Worm (Caenorhabditis elegans): Measurements from ENCODE around the gene cnx-1.

Gene cnx-1

ce11 chrIII:9766175-9766574 is 50.8 kb downstream of the cnx-1 start, which contains the start of gene cbp-1 (continued):
- TF ChIP-seq ama-1 (optimal IDR thresholded peaks at IDR 0.05) (peak; percentile 72), unc-86 (tag; optimal IDR thresholded peaks at IDR 0.05) (no peak), ceh-88 (GFP tag; IDR thresholded peaks at IDR 0.05) (no peak; the same call in 1 of the 2 replicates), egl-27 (tag; optimal IDR thresholded peaks at IDR 0.05) (no peak), fos-1 (tag; optimal IDR thresholded peaks at IDR 0.05) (peak; percentile 8), C34B4.2 (tag; optimal IDR thresholded peaks at IDR 0.05) (no peak), sox-4 (tag; optimal IDR thresholded peaks at IDR 0.05) (no peak), nhr-20 (tag; optimal IDR thresholded peaks at IDR 0.05) (peak; percentile 36), mab-9 (GFP tag; IDR thresholded peaks at IDR 0.05) (no peak), F16B12.6 (tag; optimal IDR thresholded peaks at IDR 0.05) (no peak), egl-13 (tag; optimal IDR thresholded peaks at IDR 0.05) (no peak), hlh-4 (tag; optimal IDR thresholded peaks at IDR 0.05) (no peak), snpc-4 (tag; optimal IDR thresholded peaks at IDR 0.05) (peak; percentile 33), nhr-76 (tag; optimal IDR thresholded peaks at IDR 0.05) (no peak), lin-35 (GFP tag; optimal IDR thresholded peaks at IDR 0.05) (peak; percentile 14 to 26), ets-5 (GFP tag; IDR thresholded peaks at IDR 0.05) (no peak), pqm-1 (tag; optimal IDR thresholded peaks at IDR 0.05) (no peak), ceh-63 (GFP tag; optimal IDR thresholded peaks at IDR 0.05) (no peak), dpl-1 (GFP tag; optimal IDR thresholded peaks at IDR 0.05) (peak in 2 of 3 experiments; percentile 37 to 46), lir-3 (tag; optimal IDR thresholded peaks at IDR 0.05; ENCODE audit: poor library complexity) (no peak), nhr-12 (tag; optimal IDR thresholded peaks at IDR 0.05) (no peak), vab-15 (tag; optimal IDR thresholded peaks at IDR 0.05) (no peak), nhr-11 (tag; optimal IDR thresholded peaks at IDR 0.05) (no peak), zag-1 (tag; optimal IDR thresholded peaks at IDR 0.05) (no peak), unc-98 (GFP tag; IDR thresholded peaks at IDR 0.05) (no peak), nhr-85 (tag) (peak; percentile 14), sptf-1 (tag; optimal IDR thresholded peaks at IDR 0.05) (no peak), pag-3 (tag; optimal IDR thresholded peaks at IDR 0.05; ENCODE audit: borderline replicate concordance, insufficient read depth) (no peak), elt-3 (tag; optimal IDR thresholded peaks at IDR 0.05) (peak in 1 of 6 experiments; percentile 15), unc-130 (tag; optimal IDR thresholded peaks at IDR 0.05) (peak; percentile 51), sup-37 (GFP tag; optimal IDR thresholded peaks at IDR 0.05) (no peak), ces-1 (GFP tag; optimal IDR thresholded peaks at IDR 0.05) (no peak), nhr-90 (tag; optimal IDR thresholded peaks at IDR 0.05; ENCODE audit: poor library complexity) (peak; percentile 38), snu-23 (GFP tag; optimal IDR thresholded peaks at IDR 0.05) (peak; percentile 68), C16A3.4 (tag; optimal IDR thresholded peaks at IDR 0.05) (no peak), nhr-47 (tag; optimal IDR thresholded peaks at IDR 0.05) (peak; percentile 48), C04F5.9 (tag; optimal IDR thresholded peaks at IDR 0.05) (no peak), isw-1 (GFP tag; IDR thresholded peaks at IDR 0.05) (no peak), blmp-1 (tag; optimal IDR thresholded peaks at IDR 0.05) (no peak), efl-3 (GFP tag; optimal IDR thresholded peaks at IDR 0.05) (no peak), ztf-4 (tag; optimal IDR thresholded peaks at IDR 0.05) (no peak), efl-1 (optimal IDR thresholded peaks at IDR 0.05) (peak; percentile 69 to 75), efl-1 (GFP tag; optimal IDR thresholded peaks at IDR 0.05 in 1 of 2) (peak; percentile 16 to 90), lin-13 (GFP tag; optimal IDR thresholded peaks at IDR 0.05) (no peak), lsy-2 (tag; optimal IDR thresholded peaks at IDR 0.05) (peak; percentile 81 to 85), lin-15B (tag; optimal IDR thresholded peaks at IDR 0.05) (no peak), nhr-84 (tag; optimal IDR thresholded peaks at IDR 0.05) (no peak), aly-2 (tag; optimal IDR thresholded peaks at IDR 0.05) (peak; percentile 48), mef-2 (tag; optimal IDR thresholded peaks at IDR 0.05) (no peak), mdl-1 (tag; optimal IDR thresholded peaks at IDR 0.05) (peak in 1 of 2 experiments; percentile 44), grh-1 (GFP tag; IDR thresholded peaks at IDR 0.05) (no peak), unc-62 (GFP tag; optimal IDR thresholded peaks at IDR 0.05) (no peak), swsn-7 (tag; optimal IDR thresholded peaks at IDR 0.05) (peak; percentile 64), xbp-1 (tag; optimal IDR thresholded peaks at IDR 0.05) (peak; percentile 25), aha-1 (tag; optimal IDR thresholded peaks at IDR 0.05) (no peak)

Data from whole organism, L1 larva.